Worm (Caenorhabditis elegans): Measurements from ENCODE around the gene C16C8.17.
"Not testable (repeated sequence)": the region's sequence is repeated elsewhere in the genome, so short reads cannot be mapped to it uniquely, and the experiment has no call there.

The C16C8.17 gene

DNA sequence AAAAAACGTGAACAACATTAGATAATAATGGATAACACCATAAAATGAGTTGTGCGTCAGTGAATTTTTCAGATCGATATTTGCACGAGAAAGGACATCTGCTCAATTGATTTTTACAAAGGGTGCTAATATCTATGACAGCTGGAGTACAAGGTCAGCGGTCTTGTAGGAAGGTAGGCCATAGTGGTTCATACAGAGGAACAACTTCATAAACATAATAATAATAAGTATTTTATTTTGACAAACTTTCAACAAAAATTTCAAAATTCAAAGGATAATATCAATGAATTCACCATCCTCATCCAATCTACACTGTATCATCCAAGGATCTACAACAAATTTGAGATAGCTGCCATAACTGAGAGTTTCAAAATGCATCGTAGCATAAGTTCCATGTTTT is 36.5 kb downstream of the C16C8.17 start, which contains the start of gene fbxb-104:
Gene fbxb-104 (minus strand): TSS at position 101 of the 400 bp plus-strand sequence.
- TF ChIP-seq ham-2 (GFP tag; optimal IDR thresholded peaks at IDR 0.05) = no peak
- TF ChIP-seq bed-3 (GFP tag; optimal IDR thresholded peaks at IDR 0.05) = no peak
- no peak for TF ChIP-seq ceh-39 (tag; optimal IDR thresholded peaks at IDR 0.05)
- TF ChIP-seq mls-2 (tag; optimal IDR thresholded peaks at IDR 0.05) = no peak
- no peak for TF ChIP-seq hlh-1 (tag; optimal IDR thresholded peaks at IDR 0.05)
- TF ChIP-seq lsy-2 (tag; optimal IDR thresholded peaks at IDR 0.05) = no peak
- no peak for TF ChIP-seq tbx-8 (GFP tag; optimal IDR thresholded peaks at IDR 0.05)
- no peak for TF ChIP-seq cnd-1 (tag; optimal IDR thresholded peaks at IDR 0.05)
- TF ChIP-seq ceh-83 (GFP tag; optimal IDR thresholded peaks at IDR 0.05) = no peak
- TF ChIP-seq lin-32 (GFP tag; optimal IDR thresholded peaks at IDR 0.05) = no peak
- no peak for TF ChIP-seq unc-39 (tag; optimal IDR thresholded peaks at IDR 0.05)
- no peak for TF ChIP-seq ces-1 (GFP tag; optimal IDR thresholded peaks at IDR 0.05)
- no peak for TF ChIP-seq mab-5 (tag; optimal IDR thresholded peaks at IDR 0.05)
- TF ChIP-seq ceh-43 (GFP tag; optimal IDR thresholded peaks at IDR 0.05) = no peak
- no peak for TF ChIP-seq elt-3 (tag; optimal IDR thresholded peaks at IDR 0.05)
- no peak for TF ChIP-seq elt-1 (tag; optimal IDR thresholded peaks at IDR 0.05; ENCODE audit: borderline replicate concordance, insufficient read depth)
- TF ChIP-seq unc-120 (tag; optimal IDR thresholded peaks at IDR 0.05; ENCODE audit: poor library complexity, severe bottlenecking) = no peak

DNA sequence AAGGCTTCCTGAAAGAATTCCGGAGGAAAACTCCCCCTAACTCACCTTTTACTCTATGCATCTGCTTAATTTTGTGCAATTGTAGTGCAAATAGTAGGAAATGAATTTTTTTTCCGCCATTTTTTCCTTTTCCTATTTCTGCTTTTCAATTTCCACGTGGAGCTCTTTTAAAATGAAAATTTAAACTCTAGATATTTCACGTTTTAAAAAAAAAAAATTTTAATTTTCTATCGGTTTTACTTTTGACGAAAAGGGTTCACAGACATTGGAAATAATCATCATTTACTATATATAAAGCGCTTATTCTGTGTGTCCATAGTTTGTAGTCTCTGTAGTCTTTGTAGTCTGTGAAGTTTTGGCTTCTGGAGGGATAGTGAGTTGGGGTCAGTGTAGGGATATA is 41.0 kb downstream of the C16C8.17 start, which contains the start of gene Y49F6B.8:
Gene Y49F6B.8 (minus strand): TSS at position 101 of the 400 bp plus-strand sequence.
- TF ChIP-seq elt-1 (tag; optimal IDR thresholded peaks at IDR 0.05; ENCODE audit: borderline replicate concordance, insufficient read depth) = no peak
- no peak for TF ChIP-seq ztf-11 (tag; optimal IDR thresholded peaks at IDR 0.05)
- TF ChIP-seq mls-2 (tag; optimal IDR thresholded peaks at IDR 0.05) = no peak
- no peak for TF ChIP-seq lin-13 (tag; optimal IDR thresholded peaks at IDR 0.05)
- no peak for TF ChIP-seq snpc-4 (tag; optimal IDR thresholded peaks at IDR 0.05)
- no peak for TF ChIP-seq tbx-8 (GFP tag; optimal IDR thresholded peaks at IDR 0.05)
- TF ChIP-seq ceh-83 (GFP tag; optimal IDR thresholded peaks at IDR 0.05) = no peak
- TF ChIP-seq blmp-1 (tag; optimal IDR thresholded peaks at IDR 0.05) = no peak
- TF ChIP-seq elt-3 (tag; optimal IDR thresholded peaks at IDR 0.05) = no peak
- no peak for TF ChIP-seq M03D4.4 (tag; optimal IDR thresholded peaks at IDR 0.05)
- no peak for TF ChIP-seq ham-2 (GFP tag; optimal IDR thresholded peaks at IDR 0.05)
- no peak for TF ChIP-seq bed-3 (GFP tag; optimal IDR thresholded peaks at IDR 0.05)
- no peak for TF ChIP-seq pha-4 (tag; optimal IDR thresholded peaks at IDR 0.05)

DNA sequence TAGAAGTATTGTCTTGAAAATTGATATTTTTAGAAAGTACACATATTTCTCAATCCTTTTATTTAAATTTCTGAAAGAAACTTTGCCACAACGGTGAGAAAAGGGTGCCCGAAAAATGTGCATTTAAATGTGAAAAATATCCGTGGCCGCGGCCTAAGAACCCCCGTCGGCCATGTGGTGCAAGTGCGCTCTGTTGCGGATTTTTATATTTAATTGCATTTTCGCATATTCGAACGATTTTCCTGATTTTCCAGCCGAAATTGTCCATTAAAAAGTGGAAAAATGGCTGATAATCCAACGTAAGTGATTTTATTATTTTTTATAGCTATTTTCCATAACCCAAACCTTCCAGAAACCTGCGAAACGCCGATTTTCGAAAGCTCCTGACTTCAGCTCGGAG is 41.6 kb downstream of the C16C8.17 start, which contains the start of gene smu-2:
Gene smu-2 (plus strand): TSS at position 178 of the 400 bp plus-strand sequence.
- peak; percentile 55 for TF ChIP-seq mab-5 (tag; optimal IDR thresholded peaks at IDR 0.05)
- no peak for TF ChIP-seq pha-4 (tag; optimal IDR thresholded peaks at IDR 0.05)
- peak; percentile 20 for TF ChIP-seq cnd-1 (tag; optimal IDR thresholded peaks at IDR 0.05)
- no peak for TF ChIP-seq bed-3 (GFP tag; optimal IDR thresholded peaks at IDR 0.05)
- no peak for TF ChIP-seq nhr-2 (tag; optimal IDR thresholded peaks at IDR 0.05)
- TF ChIP-seq hlh-1 (tag; optimal IDR thresholded peaks at IDR 0.05) = no peak
- peak; percentile 16 for TF ChIP-seq lin-32 (GFP tag; optimal IDR thresholded peaks at IDR 0.05)
- no peak for TF ChIP-seq snpc-4 (tag; optimal IDR thresholded peaks at IDR 0.05)
- TF ChIP-seq sptf-1 (tag; optimal IDR thresholded peaks at IDR 0.05) = peak; percentile 75
- peak; percentile 97 for TF ChIP-seq ces-1 (GFP tag; optimal IDR thresholded peaks at IDR 0.05)
- TF ChIP-seq mep-1 (tag; optimal IDR thresholded peaks at IDR 0.05) = peak; percentile 49
- TF ChIP-seq ceh-43 (GFP tag; optimal IDR thresholded peaks at IDR 0.05) = peak; percentile 7
- TF ChIP-seq unc-39 (tag; optimal IDR thresholded peaks at IDR 0.05) = no peak
- TF ChIP-seq lsy-2 (tag; optimal IDR thresholded peaks at IDR 0.05) = peak; percentile 39
- no peak for TF ChIP-seq nhr-28 (tag; optimal IDR thresholded peaks at IDR 0.05)

DNA sequence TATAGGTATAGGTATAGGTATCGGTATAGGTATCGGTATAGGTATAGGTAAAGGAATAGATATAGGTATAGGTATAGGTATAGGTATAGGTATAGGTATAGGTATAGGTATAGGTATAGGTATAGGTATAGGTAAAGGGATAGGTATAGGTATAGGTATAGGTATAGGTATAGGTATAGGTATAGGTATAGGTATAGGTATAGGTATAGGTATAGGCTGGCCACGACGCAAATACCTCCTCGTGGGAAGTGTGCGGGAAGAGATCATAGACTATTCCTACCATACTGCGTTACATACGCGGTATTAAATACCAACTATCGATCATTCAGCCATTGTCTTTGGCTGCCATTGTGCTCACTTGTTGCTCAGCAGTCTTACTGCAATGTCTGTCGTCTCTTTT is 50.2 kb downstream of the C16C8.17 start, which contains the start of gene fbxb-112:
Gene fbxb-112 (plus strand): TSS at position 301 of the 400 bp plus-strand sequence.
- TF ChIP-seq flh-1 (GFP tag; optimal IDR thresholded peaks at IDR 0.05); cnd-1 (tag; optimal IDR thresholded peaks at IDR 0.05); sptf-1 (tag; optimal IDR thresholded peaks at IDR 0.05): not testable (repeated sequence)
